Worm (Caenorhabditis elegans) whole organism, young adult: Measurements from ENCODE around the gene T05A7.7.

Experiments
- B0261.1 ChIP-seq: sonication (generic microtip); optimal IDR thresholded peaks from 2 replicates; lab custom pipeline; 2016; ENCODE audit warnings: mild to moderate bottlenecking, missing genetic modification characterization, moderate library complexity, missing compliant biosample characterization
- C17E4.6 ChIP-seq: fragments of 200-800 bp; sonication (Bioruptor generic); IDR thresholded peaks from 2 replicates; pipeline ENCODE4 v1.3.6; 2022; ENCODE audit warnings: missing genetic modification reagents, missing genetic modification characterization, missing compliant biosample characterization
- D2030.7 ChIP-seq: fragments of 200-800 bp; sonication (Bioruptor generic); IDR thresholded peaks from 2 replicates; pipeline ENCODE4 v1.3.6; 2022; ENCODE audit warnings: missing genetic modification reagents, missing genetic modification characterization, missing compliant biosample characterization
- F10E7.11 ChIP-seq: sonication (generic microtip); optimal IDR thresholded peaks from 2 replicates; lab custom pipeline; 2017; ENCODE audit warnings: mild to moderate bottlenecking, missing genetic modification characterization, moderate library complexity, missing compliant biosample characterization
- F37B4.10 ChIP-seq: fragments of 200-800 bp; sonication (Bioruptor generic); IDR thresholded peaks from 2 replicates; pipeline ENCODE4 v1.3.6; 2022; ENCODE audit warnings: missing genetic modification characterization, missing compliant biosample characterization
- F49E8.2 ChIP-seq: sonication (generic microtip); optimal IDR thresholded peaks from 3 replicates; lab custom pipeline; 2017; ENCODE audit warnings: missing genetic modification characterization, mild to moderate bottlenecking, missing compliant biosample characterization, antibody characterized with exemption, moderate library complexity; ENCODE audit not compliant: insufficient read depth
- F52B5.7 ChIP-seq: sonication (generic microtip); optimal IDR thresholded peaks from 2 replicates; lab custom pipeline; 2016; ENCODE audit warnings: mild to moderate bottlenecking, missing genetic modification characterization, missing compliant biosample characterization
- Y53F4B.3 ChIP-seq: fragments of 200-800 bp; sonication (Bioruptor generic); IDR thresholded peaks from 2 replicates; pipeline ENCODE4 v1.3.6; 2022; ENCODE audit warnings: missing genetic modification reagents, missing genetic modification characterization, missing compliant biosample characterization
- Y79H2A.3 ChIP-seq: fragments of 200-800 bp; sonication (Bioruptor generic); conservative IDR thresholded peaks from 2 replicates; pipeline ENCODE4 v1.3.6; 2022; ENCODE audit warnings: missing genetic modification reagents, missing genetic modification characterization, missing compliant biosample characterization
- akir-1 ChIP-seq: fragments of 200-800 bp; sonication (Bioruptor generic); optimal IDR thresholded peaks from 2 replicates; lab custom pipeline; 2018; ENCODE audit warnings: mild to moderate bottlenecking, missing genetic modification characterization, moderate library complexity, missing compliant biosample characterization
- aptf-3 ChIP-seq: fragments of 200-800 bp; sonication (Bioruptor generic); IDR thresholded peaks from 2 replicates; pipeline ENCODE4 v1.3.6; 2022; ENCODE audit warnings: missing genetic modification characterization, missing compliant biosample characterization
- athp-1 ChIP-seq: sonication (generic microtip); optimal IDR thresholded peaks from 2 replicates; lab custom pipeline; 2017; ENCODE audit warnings: mild to moderate bottlenecking, missing genetic modification characterization, missing compliant biosample characterization
- bed-1 ChIP-seq: fragments of 200-800 bp; sonication (Bioruptor generic); IDR thresholded peaks from 2 replicates; pipeline ENCODE4 v1.3.6; 2022; ENCODE audit warnings: missing genetic modification reagents, missing genetic modification characterization, missing compliant biosample characterization
- cebp-2 ChIP-seq: fragments of 200-800 bp; sonication (Bioruptor generic); IDR thresholded peaks from 2 replicates; pipeline ENCODE4 v1.3.6; 2022; ENCODE audit warnings: missing genetic modification characterization, missing compliant biosample characterization
- ceh-27 ChIP-seq: fragments of 200-800 bp; sonication (Bioruptor generic); optimal IDR thresholded peaks from 2 replicates; lab custom pipeline; 2018; ENCODE audit warnings: mild to moderate bottlenecking, missing genetic modification characterization, moderate library complexity, missing compliant biosample characterization
- ceh-40 ChIP-seq: fragments of 200-800 bp; sonication (Bioruptor generic); IDR thresholded peaks from 2 replicates; pipeline ENCODE4 v1.3.6; 2022; ENCODE audit warnings: missing genetic modification characterization, missing compliant biosample characterization
- ceh-91 ChIP-seq: fragments of 200-800 bp; sonication (Bioruptor generic); IDR thresholded peaks from 2 replicates; pipeline ENCODE4 v1.3.6; 2022; ENCODE audit warnings: missing genetic modification reagents, missing genetic modification characterization, missing compliant biosample characterization
- efl-1 ChIP-seq: fragments of 150-350 bp; optimal IDR thresholded peaks from 2 replicates; lab custom pipeline; 2014; ENCODE audit warnings: missing biosample characterization, missing genetic modification reagents, missing genetic modification characterization
- egl-44 ChIP-seq: fragments of 200-800 bp; sonication (Bioruptor generic); IDR thresholded peaks from 2 replicates; pipeline ENCODE4 v1.3.6; 2022; ENCODE audit warnings: missing genetic modification reagents, missing genetic modification characterization, missing compliant biosample characterization
- ets-4 ChIP-seq: fragments of 200-800 bp; sonication (Bioruptor generic); optimal IDR thresholded peaks from 2 replicates; lab custom pipeline; 2018; ENCODE audit warnings: mild to moderate bottlenecking, missing genetic modification characterization, missing compliant biosample characterization
- fkh-3 ChIP-seq: sonication (generic microtip); optimal IDR thresholded peaks from 2 replicates; lab custom pipeline; 2016; ENCODE audit warnings: mild to moderate bottlenecking, missing genetic modification characterization, missing compliant biosample characterization
- gei-17 ChIP-seq: fragments of 200-800 bp; sonication (Bioruptor generic); optimal IDR thresholded peaks from 2 replicates; lab custom pipeline; 2018; ENCODE audit warnings: mild to moderate bottlenecking, missing genetic modification characterization, missing compliant biosample characterization
- him-1 ChIP-seq: sonication (generic microtip); optimal IDR thresholded peaks from 2 replicates; lab custom pipeline; 2016; ENCODE audit warnings: missing genotype, missing genetic modification reagents, missing genetic modification characterization, missing compliant biosample characterization
- hmg-1.2 ChIP-seq: fragments of 200-800 bp; sonication (Bioruptor generic); IDR thresholded peaks from 2 replicates; pipeline ENCODE4 v1.3.6; 2022; ENCODE audit warnings: missing genetic modification reagents, missing genetic modification characterization, missing compliant biosample characterization
- lag-1 ChIP-seq: fragments of 200-800 bp; sonication (Bioruptor generic); IDR thresholded peaks from 2 replicates; pipeline ENCODE4 v1.3.6; 2022; ENCODE audit warnings: missing genetic modification reagents, missing genetic modification characterization, missing compliant biosample characterization
- lin-26 ChIP-seq: fragments of 200-800 bp; sonication (Bioruptor generic); IDR thresholded peaks from 2 replicates; pipeline ENCODE4 v1.3.6; 2022; ENCODE audit warnings: missing genetic modification reagents, missing genetic modification characterization, missing compliant biosample characterization
- lir-1 ChIP-seq: fragments of 200-800 bp; sonication (Bioruptor generic); conservative IDR thresholded peaks from 2 replicates; pipeline ENCODE4 v1.3.6; 2022; ENCODE audit warnings: missing genetic modification reagents, missing genetic modification characterization, missing compliant biosample characterization
- madf-3 ChIP-seq: fragments of 200-800 bp; sonication (Bioruptor generic); IDR thresholded peaks from 2 replicates; pipeline ENCODE4 v1.3.6; 2022; ENCODE audit warnings: missing genetic modification reagents, missing genetic modification characterization, missing compliant biosample characterization
- madf-6 ChIP-seq: fragments of 200-800 bp; sonication (Bioruptor generic); IDR thresholded peaks from 2 replicates; pipeline ENCODE4 v1.3.6; 2022; ENCODE audit warnings: missing genetic modification reagents, missing genetic modification characterization, missing compliant biosample characterization
- mel-28 ChIP-seq: sonication (generic microtip); optimal IDR thresholded peaks from 2 replicates; lab custom pipeline; 2016; ENCODE audit warnings: borderline replicate concordance, mild to moderate bottlenecking, missing genetic modification characterization, missing compliant biosample characterization
- mes-4 ChIP-seq: sonication (generic microtip); optimal IDR thresholded peaks from 2 replicates; lab custom pipeline; 2016; ENCODE audit warnings: missing genotype, missing genetic modification characterization, missing compliant biosample characterization
- nfya-2 ChIP-seq: fragments of 200-800 bp; sonication (Bioruptor generic); IDR thresholded peaks from 2 replicates; pipeline ENCODE4 v1.3.6; 2022; ENCODE audit warnings: missing genetic modification reagents, missing genetic modification characterization, missing compliant biosample characterization
- nhr-120 ChIP-seq: fragments of 200-800 bp; sonication (Bioruptor generic); IDR thresholded peaks from 2 replicates; pipeline ENCODE4 v1.3.6; 2022; ENCODE audit warnings: missing genetic modification characterization, missing compliant biosample characterization
- nhr-80 ChIP-seq: sonication (generic microtip); optimal IDR thresholded peaks from 2 replicates; lab custom pipeline; 2016; ENCODE audit warnings: missing genetic modification characterization, missing compliant biosample characterization
- nhr-90 ChIP-seq: sonication (generic microtip); optimal IDR thresholded peaks from 2 replicates; lab custom pipeline; 2016; ENCODE audit warnings: missing genotype, mild to moderate bottlenecking, missing genetic modification characterization, missing compliant biosample characterization
- pbrm-1 ChIP-seq: fragments of 200-800 bp; sonication (Bioruptor generic); IDR thresholded peaks from 2 replicates; pipeline ENCODE4 v1.3.6; 2022; ENCODE audit warnings: missing genetic modification reagents, missing genetic modification characterization, missing compliant biosample characterization
- pha-4 ChIP-seq: fragments of 150-350 bp; sonication (generic microtip); optimal IDR thresholded peaks from 2 replicates; lab custom pipeline; 2014; ENCODE audit warnings: missing biosample characterization, missing genetic modification reagents, missing genetic modification characterization
- sdz-38 ChIP-seq: sonication (generic microtip); optimal IDR thresholded peaks from 2 replicates; lab custom pipeline; 2016; ENCODE audit warnings: missing genotype, missing genetic modification characterization, missing compliant biosample characterization
- sea-2 ChIP-seq: fragments of 200-800 bp; sonication (Bioruptor generic); IDR thresholded peaks from 2 replicates; pipeline ENCODE4 v1.3.6; 2022; ENCODE audit warnings: missing genetic modification characterization, missing compliant biosample characterization
- snpc-3.4 ChIP-seq: sonication (generic microtip); optimal IDR thresholded peaks from 2 replicates; lab custom pipeline; 2017; ENCODE audit warnings: missing genetic modification characterization, mild to moderate bottlenecking, missing compliant biosample characterization, antibody characterized with exemption, moderate library complexity, missing genotype, missing genetic modification reagents
- somi-1 ChIP-seq: fragments of 200-800 bp; sonication (Bioruptor generic); optimal IDR thresholded peaks from 2 replicates; lab custom pipeline; 2018; ENCODE audit warnings: mild to moderate bottlenecking, missing genetic modification characterization, missing compliant biosample characterization
- unc-130 ChIP-seq: sonication (generic microtip); optimal IDR thresholded peaks from 2 replicates; lab custom pipeline; 2016; ENCODE audit warnings: missing genetic modification reagents, missing genetic modification characterization, missing compliant biosample characterization
- zfh-2 ChIP-seq: fragments of 200-800 bp; sonication (Bioruptor generic); conservative IDR thresholded peaks from 2 replicates; pipeline ENCODE4 v1.3.6; 2022; ENCODE audit warnings: missing genetic modification reagents, missing genetic modification characterization, missing compliant biosample characterization
- ztf-22 ChIP-seq: fragments of 200-800 bp; sonication (Bioruptor generic); optimal IDR thresholded peaks from 2 replicates; lab custom pipeline; 2018; ENCODE audit warnings: mild to moderate bottlenecking, missing genetic modification characterization, moderate library complexity, missing compliant biosample characterization
- ztf-25 ChIP-seq: fragments of 200-800 bp; sonication (Bioruptor generic); IDR thresholded peaks from 2 replicates; pipeline ENCODE4 v1.3.6; 2022; ENCODE audit warnings: missing genetic modification reagents, missing genetic modification characterization, missing compliant biosample characterization
- ztf-26 ChIP-seq: sonication (generic microtip); optimal IDR thresholded peaks from 2 replicates; lab custom pipeline; 2017; ENCODE audit warnings: missing genetic modification characterization, missing compliant biosample characterization

The T05A7.7 gene

ce11 chrII:4681391-4681790 lies at the start of gene T05A7.7:
Gene T05A7.7 (minus strand): TSS chrII:4681491.
- TF ChIP-seq F10E7.11 (tag; lab: Kevin White, UChicago): no peak
- TF ChIP-seq mes-4: no peak
- TF ChIP-seq ztf-22 (GFP tag; lab: Kevin White, UChicago): no peak
- TF ChIP-seq pbrm-1: no peak
- TF ChIP-seq sea-2: no peak
- TF ChIP-seq ets-4 (GFP tag; lab: Kevin White, UChicago): no peak
- no peak for TF ChIP-seq athp-1
- no peak for TF ChIP-seq ceh-91
- TF ChIP-seq F37B4.10 (GFP tag; lab: Robert Waterston, UW): no peak
- no peak for TF ChIP-seq madf-3 (GFP tag; lab: Robert Waterston, UW)
- TF ChIP-seq him-1 (tag; lab: Kevin White, UChicago): no peak
- no peak for TF ChIP-seq zfh-2 (GFP tag; lab: Robert Waterston, UW)
- TF ChIP-seq pha-4 (tag; lab: Kevin White, UChicago): no peak
- TF ChIP-seq fkh-3 (tag; lab: Kevin White, UChicago): no peak
- TF ChIP-seq snpc-3.4: no peak
- no peak for TF ChIP-seq cebp-2 (GFP tag; lab: Robert Waterston, UW)
- TF ChIP-seq lag-1 (GFP tag; lab: Robert Waterston, UW): no peak

ce11 chrII:4729733-4730132 lies 48.4 kb upstream of the T05A7.7 start, which contains the start of gene F41C3.7:
Gene F41C3.7 (plus strand): TSS chrII:4730033.
- TF ChIP-seq somi-1: no peak
- no peak for TF ChIP-seq akir-1 (GFP tag; lab: Kevin White, UChicago)
- TF ChIP-seq sea-2: no peak
- TF ChIP-seq egl-44 (GFP tag; lab: Robert Waterston, UW): no peak
- TF ChIP-seq nhr-90 (tag; lab: Kevin White, UChicago): no peak
- no peak for TF ChIP-seq madf-3 (GFP tag; lab: Robert Waterston, UW)
- TF ChIP-seq F49E8.2 (tag; lab: Kevin White, UChicago): no peak
- TF ChIP-seq him-1 (tag; lab: Kevin White, UChicago): no peak
- no peak for TF ChIP-seq madf-6 (GFP tag; lab: Robert Waterston, UW)

- no peak for TF ChIP-seq lir-1 (GFP tag; lab: Robert Waterston, UW)
- TF ChIP-seq ceh-40 (GFP tag; lab: Robert Waterston, UW): no peak
- no peak for TF ChIP-seq Y53F4B.3 (GFP tag; lab: Robert Waterston, UW)
- no peak for TF ChIP-seq F52B5.7 (tag; lab: Kevin White, UChicago)
- TF ChIP-seq B0261.1 (tag; lab: Kevin White, UChicago): no peak
- TF ChIP-seq efl-1 (GFP tag; lab: Kevin White, UChicago): no peak
- TF ChIP-seq zfh-2 (GFP tag; lab: Robert Waterston, UW): no peak
- TF ChIP-seq lin-26 (GFP tag; lab: Robert Waterston, UW): no peak
- no peak for TF ChIP-seq nhr-120 (GFP tag; lab: Robert Waterston, UW)
- TF ChIP-seq sdz-38: no peak
- TF ChIP-seq sea-2: no peak
- peak; percentile 94 for TF ChIP-seq nhr-80
- peak; percentile 53; the same call in 1 of the 2 replicates for TF ChIP-seq hmg-1.2
- TF ChIP-seq nfya-2 (GFP tag; lab: Robert Waterston, UW): no peak
- no peak for TF ChIP-seq unc-130 (GFP tag; lab: Kevin White, UChicago)
- TF ChIP-seq gei-17 (GFP tag; lab: Kevin White, UChicago): no peak
- TF ChIP-seq mel-28 (tag; lab: Kevin White, UChicago): no peak
- no peak for TF ChIP-seq aptf-3 (GFP tag; lab: Robert Waterston, UW)
- TF ChIP-seq C17E4.6: no peak
- TF ChIP-seq snpc-3.4: no peak
- no peak for TF ChIP-seq somi-1
- peak; percentile 50 for TF ChIP-seq ets-4 (GFP tag; lab: Kevin White, UChicago)
- TF ChIP-seq Y79H2A.3: no peak
- TF ChIP-seq pha-4 (tag; lab: Kevin White, UChicago): peak; percentile 40
- TF ChIP-seq bed-1 (GFP tag; lab: Robert Waterston, UW): no peak
- no peak for TF ChIP-seq ztf-26 (tag; lab: Kevin White, UChicago)
- TF ChIP-seq D2030.7 (GFP tag; lab: Robert Waterston, UW): no peak
- TF ChIP-seq athp-1: no peak
- no peak for TF ChIP-seq ceh-27 (GFP tag; lab: Kevin White, UChicago)
- no peak for TF ChIP-seq lag-1 (GFP tag; lab: Robert Waterston, UW)
- TF ChIP-seq ztf-25 (GFP tag; lab: Robert Waterston, UW): no peak
Observed at ce11 chrII:4728687-4729086, 47.4 kb upstream of the T05A7.7 start.
